Worm (Caenorhabditis elegans) whole organism, early embryonic: ENCODE measurements around the gene ags-3.

Experiments used
- B0310.2 ChIP-seq: sonication (generic microtip); optimal IDR thresholded peaks from 2 replicates; lab custom pipeline; 2016; ENCODE audit warnings: mild to moderate bottlenecking, missing genetic modification characterization, missing compliant biosample characterization
- F13C5.2 ChIP-seq: sonication (generic microtip); optimal IDR thresholded peaks from 2 replicates; lab custom pipeline; 2017; ENCODE audit warnings: mild to moderate bottlenecking, missing genetic modification characterization, inconsistent platforms, missing compliant biosample characterization
- aly-1 ChIP-seq: sonication (generic microtip); optimal IDR thresholded peaks from 2 replicates; lab custom pipeline; 2016; ENCODE audit warnings: missing genetic modification characterization, missing compliant biosample characterization
- ama-1 ChIP-seq: fragments of 150-350 bp; optimal IDR thresholded peaks from 2 replicates; lab custom pipeline; 2014
- ceh-13 ChIP-seq: fragments of 200-800 bp; sonication (Bioruptor generic); optimal IDR thresholded peaks from 2 replicates; lab custom pipeline; 2018; ENCODE audit warnings: mild to moderate bottlenecking, missing genetic modification characterization, missing compliant biosample characterization
- ets-7 ChIP-seq: sonication (generic microtip); optimal IDR thresholded peaks from 2 replicates; lab custom pipeline; 2016; ENCODE audit warnings: missing genotype, missing genetic modification characterization, missing compliant biosample characterization
- flt-1 ChIP-seq: fragments of 200-800 bp; sonication (Bioruptor generic); IDR thresholded peaks from 2 replicates; pipeline ENCODE4 v1.3.6; 2022; ENCODE audit warnings: missing genetic modification characterization, missing compliant biosample characterization
- hmbx-1 ChIP-seq: sonication (generic microtip); optimal IDR thresholded peaks from 2 replicates; lab custom pipeline; 2016; ENCODE audit warnings: mild to moderate bottlenecking, missing genetic modification characterization, missing compliant biosample characterization
- pes-1 ChIP-seq: fragments of 200-800 bp; sonication (Bioruptor generic); IDR thresholded peaks from 2 replicates; pipeline ENCODE4 v1.3.6; 2022; ENCODE audit warnings: missing genetic modification reagents, missing genetic modification characterization, missing compliant biosample characterization
- sea-1 ChIP-seq: fragments of 200-800 bp; sonication (Bioruptor generic); conservative IDR thresholded peaks from 2 replicates; pipeline ENCODE4 v1.3.6; 2022; ENCODE audit warnings: missing genetic modification characterization, missing compliant biosample characterization
- tbx-11 ChIP-seq: fragments of 200-800 bp; sonication (Bioruptor generic); IDR thresholded peaks from 2 replicates; pipeline ENCODE4 v1.3.6; 2022; ENCODE audit warnings: missing genetic modification characterization, missing compliant biosample characterization
- tra-4 ChIP-seq: sonication (generic microtip); optimal IDR thresholded peaks from 2 replicates; lab custom pipeline; 2017; ENCODE audit warnings: missing genetic modification characterization, missing compliant biosample characterization

- TF ChIP-seq tbx-11 (GFP tag; lab: Robert Waterston, UW) = no peak
- no peak for TF ChIP-seq flt-1
- TF ChIP-seq sea-1 (GFP tag; lab: Robert Waterston, UW) = no peak
- TF ChIP-seq ama-1 (lab: Kevin White, UChicago) = no peak
- TF ChIP-seq ceh-13 (GFP tag; lab: Kevin White, UChicago) = no peak
- TF ChIP-seq hmbx-1 (tag; lab: Kevin White, UChicago) = no peak
- TF ChIP-seq tra-4 (tag; lab: Kevin White, UChicago) = no peak
- TF ChIP-seq aly-1 (tag; lab: Kevin White, UChicago) = no peak
- no peak for TF ChIP-seq F13C5.2
- no peak for TF ChIP-seq pes-1 (GFP tag; lab: Robert Waterston, UW)
- no peak for TF ChIP-seq ets-7 (tag; lab: Kevin White, UChicago)
- no peak for TF ChIP-seq B0310.2
These were observed 46.4 kb downstream of the ags-3 start, which contains the start of gene nspg-12 for ce11 chrX:5256999-5257398.
